Worm (Caenorhabditis elegans) whole organism, midembryonic: Measurements from ENCODE around the gene dlc-4.
A peak's percentile ranks its signal among the peaks of the same experiment; 100 is the strongest.

Source experiments
- T22C8.4 ChIP-seq: fragments of 200-800 bp; sonication (Bioruptor generic); IDR thresholded peaks from 2 replicates; pipeline ENCODE4 v1.3.6; 2022; ENCODE audit warnings: missing genetic modification characterization, missing compliant biosample characterization
- cog-1 ChIP-seq: sonication (generic microtip); optimal IDR thresholded peaks from 2 replicates; lab custom pipeline; 2016; ENCODE audit warnings: missing genetic modification characterization, missing compliant biosample characterization
- flt-1 ChIP-seq: fragments of 200-800 bp; sonication (Bioruptor generic); IDR thresholded peaks from 2 replicates; pipeline ENCODE4 v1.3.6; 2022; ENCODE audit warnings: missing genetic modification characterization, missing compliant biosample characterization
- klf-2 ChIP-seq: fragments of 200-800 bp; sonication (Bioruptor generic); conservative IDR thresholded peaks from 2 replicates; pipeline ENCODE4 v1.3.6; 2022; ENCODE audit warnings: missing genetic modification reagents, missing genetic modification characterization, missing compliant biosample characterization
- med-1 ChIP-seq: sonication (generic microtip); optimal IDR thresholded peaks from 2 replicates; lab custom pipeline; 2017; ENCODE audit warnings: missing genetic modification characterization, mild to moderate bottlenecking, missing compliant biosample characterization, antibody characterized with exemption, missing genetic modification reagents; ENCODE audit not compliant: insufficient read depth
- ref-1 ChIP-seq: fragments of 200-800 bp; sonication (Bioruptor generic); conservative IDR thresholded peaks from 2 replicates; pipeline ENCODE4 v1.3.6; 2022; ENCODE audit warnings: missing genetic modification reagents, missing genetic modification characterization, missing compliant biosample characterization
- tab-1 ChIP-seq: fragments of 200-800 bp; sonication (Bioruptor generic); IDR thresholded peaks from 2 replicates; pipeline ENCODE4 v1.3.6; 2022; ENCODE audit warnings: missing genetic modification characterization, missing compliant biosample characterization
- ztf-23 ChIP-seq: fragments of 200-800 bp; sonication (Bioruptor generic); IDR thresholded peaks from 2 replicates; pipeline ENCODE4 v1.3.6; 2022; ENCODE audit warnings: missing genetic modification reagents, missing genetic modification characterization, missing compliant biosample characterization
- ztf-29 ChIP-seq: fragments of 200-800 bp; sonication (Bioruptor generic); IDR thresholded peaks from 2 replicates; pipeline ENCODE4 v1.3.6; 2022; ENCODE audit warnings: missing genetic modification reagents, missing genetic modification characterization, missing compliant biosample characterization

dlc-4 gene

DNA sequence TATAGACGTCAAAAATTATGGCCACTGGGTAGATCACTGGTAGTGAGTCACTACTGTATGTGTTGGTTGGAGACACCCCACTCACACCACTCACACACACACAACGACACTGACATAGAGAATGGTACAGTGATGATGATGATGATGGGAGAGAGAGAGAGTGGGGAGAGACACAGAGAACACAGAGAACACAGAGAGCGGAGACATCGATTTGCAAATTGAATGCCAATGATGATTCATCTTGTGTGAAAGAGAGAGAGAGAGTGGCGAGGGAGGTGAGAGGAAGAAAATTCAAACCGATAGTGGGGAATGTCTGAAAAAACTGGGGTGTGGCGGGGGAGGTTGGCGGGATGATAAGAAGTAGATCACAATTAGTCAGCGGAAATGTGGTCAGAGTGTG lies 46.9 kb downstream of the dlc-4 start:
- TF ChIP-seq cog-1 (no peak), med-1 (GFP tag; lab: Kevin White, UChicago) (no peak), T22C8.4 (GFP tag; lab: Robert Waterston, UW) (0 out of 2 replicates have a peak, but pooled peaks have one; percentile 17), tab-1 (GFP tag; lab: Robert Waterston, UW) (0 out of 2 replicates have a peak, but pooled peaks have one; percentile 23)

DNA sequence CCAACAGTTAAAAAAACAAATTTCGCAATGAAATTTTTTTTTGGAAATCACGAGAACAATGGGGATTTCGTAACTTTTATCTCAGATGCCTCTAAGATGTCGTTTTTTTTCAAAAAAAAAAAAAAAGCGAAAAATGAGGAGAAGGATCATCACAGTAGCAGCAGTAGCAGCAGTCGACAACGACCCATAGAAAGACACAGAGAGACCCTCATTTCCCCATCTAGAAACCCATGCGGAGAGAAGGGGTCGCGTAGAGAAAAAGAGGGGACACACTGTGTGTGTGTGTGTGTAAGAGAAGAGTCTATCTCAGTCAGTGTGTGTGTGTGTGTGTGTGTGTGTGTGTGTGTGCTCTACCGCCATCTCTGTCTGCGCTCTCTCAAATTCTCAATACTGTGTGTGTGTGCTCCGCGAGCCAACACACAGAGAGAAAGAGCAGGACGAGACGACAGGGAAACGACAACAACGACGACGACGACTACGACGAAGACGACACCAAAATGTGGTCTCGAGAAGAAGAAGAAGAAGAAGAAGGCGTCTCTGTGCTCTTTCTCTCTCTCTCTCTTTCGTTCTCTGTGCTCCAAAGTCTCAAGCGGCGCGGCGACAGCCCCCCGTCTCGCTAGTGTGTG lies 48.5 kb downstream of the dlc-4 start:
- TF ChIP-seq ztf-29 (GFP tag; lab: Robert Waterston, UW) (no peak), ztf-23 (GFP tag; lab: Robert Waterston, UW) (0 out of 2 replicates have a peak, but pooled peaks have one; percentile 73), cog-1 (peak; percentile 67), T22C8.4 (GFP tag; lab: Robert Waterston, UW) (0 out of 2 replicates have a peak, but pooled peaks have one; percentile 16), med-1 (GFP tag; lab: Kevin White, UChicago) (no peak), flt-1 (GFP tag; lab: Robert Waterston, UW) (peak; percentile 71)

DNA sequence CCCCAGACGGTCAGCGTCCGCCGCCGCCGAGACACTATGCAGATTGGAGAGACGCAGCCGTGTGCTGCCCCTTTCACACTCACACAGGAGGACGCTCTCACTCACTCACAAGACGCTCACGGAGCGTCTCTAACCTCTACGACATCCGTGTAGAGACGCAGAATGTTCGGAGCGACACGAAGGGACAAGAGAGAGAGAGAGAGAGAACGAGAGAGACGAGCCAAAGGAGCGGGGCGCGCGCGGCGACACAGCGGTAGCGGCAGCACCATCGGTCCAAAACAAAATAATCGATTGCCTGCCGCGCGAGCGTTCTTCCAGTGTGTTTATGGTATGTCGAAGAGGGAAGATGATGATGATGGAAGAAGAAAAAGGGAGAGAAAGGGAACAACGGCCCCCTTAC lies 49.3 kb downstream of the dlc-4 start:
- TF ChIP-seq ztf-29 (GFP tag; lab: Robert Waterston, UW): no peak; the same call in 1 of the 2 replicates
- no peak for TF ChIP-seq tab-1 (GFP tag; lab: Robert Waterston, UW)
- no peak for TF ChIP-seq med-1 (GFP tag; lab: Kevin White, UChicago)
- TF ChIP-seq T22C8.4 (GFP tag; lab: Robert Waterston, UW): peak; percentile 80
- no peak for TF ChIP-seq klf-2 (GFP tag; lab: Robert Waterston, UW)
- peak; percentile 80; the same call in 1 of the 2 replicates for TF ChIP-seq flt-1 (GFP tag; lab: Robert Waterston, UW)
- no peak; the same call in 1 of the 2 replicates for TF ChIP-seq ztf-23 (GFP tag; lab: Robert Waterston, UW)
- TF ChIP-seq ref-1 (GFP tag; lab: Robert Waterston, UW): no peak
- peak; percentile 87 for TF ChIP-seq cog-1

DNA sequence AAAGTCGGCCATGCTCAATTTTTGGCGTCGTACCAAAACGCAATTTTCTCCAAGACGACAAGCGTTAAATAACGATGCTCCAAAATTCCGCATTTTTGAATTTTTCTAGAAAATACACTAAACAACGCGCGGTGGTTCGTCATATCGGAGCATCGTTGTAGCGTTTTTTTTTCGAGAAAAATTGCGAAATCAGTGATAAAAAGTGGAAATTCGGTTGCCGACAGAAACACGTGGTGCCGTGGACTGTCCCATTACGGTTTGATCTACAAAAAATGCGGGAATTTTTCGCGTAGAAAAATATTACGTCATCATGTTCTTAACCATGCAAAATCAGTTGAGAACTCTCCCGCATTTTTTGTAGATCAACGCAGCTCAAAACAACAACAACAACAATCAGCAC lies 49.9 kb downstream of the dlc-4 start:
- TF ChIP-seq T22C8.4 (GFP tag; lab: Robert Waterston, UW) (no peak), klf-2 (GFP tag; lab: Robert Waterston, UW) (no peak), cog-1 (no peak), flt-1 (GFP tag; lab: Robert Waterston, UW) (no peak), tab-1 (GFP tag; lab: Robert Waterston, UW) (no peak)

DNA sequence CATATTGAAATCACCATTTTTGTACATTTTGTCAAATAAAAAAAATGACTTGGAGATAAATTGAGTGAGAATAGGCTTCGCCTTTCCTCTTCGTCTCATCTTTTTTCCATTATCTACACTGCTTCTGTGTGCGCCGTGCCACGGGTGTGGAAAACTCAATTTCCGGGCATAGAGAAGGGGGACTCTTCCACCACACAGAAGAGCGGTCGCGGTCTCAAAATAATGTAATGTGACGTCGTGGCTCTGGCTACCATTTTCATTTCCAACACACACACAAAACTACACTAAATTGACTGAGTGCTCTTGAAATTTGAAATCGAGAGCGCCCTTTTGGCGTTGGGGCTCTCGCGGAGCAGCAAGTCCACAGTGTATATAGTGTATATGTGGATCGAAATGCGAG lies 50.9 kb downstream of the dlc-4 start:
- TF ChIP-seq ztf-23 (GFP tag; lab: Robert Waterston, UW) (no peak), ref-1 (GFP tag; lab: Robert Waterston, UW) (no peak), klf-2 (GFP tag; lab: Robert Waterston, UW) (no peak), med-1 (GFP tag; lab: Kevin White, UChicago) (no peak), T22C8.4 (GFP tag; lab: Robert Waterston, UW) (no peak), tab-1 (GFP tag; lab: Robert Waterston, UW) (no peak), cog-1 (no peak), flt-1 (GFP tag; lab: Robert Waterston, UW) (no peak), ztf-29 (GFP tag; lab: Robert Waterston, UW) (no peak)
